Fruit fly (Drosophila melanogaster) whole organism, embryonic: ENCODE results near the gene CG12118.

Source experiments
- CG10267 ChIP-seq: fragments of 200-800 bp; sonication (Bioruptor generic); optimal IDR thresholded peaks from 2 replicates; lab custom pipeline; 2018; ENCODE audit warnings: missing biosample characterization, mild to moderate bottlenecking, missing genetic modification characterization, moderate library complexity
- CG12104 ChIP-seq: fragments of 200-800 bp; sonication (Bioruptor generic); optimal IDR thresholded peaks from 3 replicates; lab custom pipeline; 2016; ENCODE audit warnings: missing biosample characterization, missing genetic modification characterization
- CG12236 ChIP-seq: fragments of 200-800 bp; sonication (Bioruptor generic); optimal IDR thresholded peaks from 2 replicates; lab custom pipeline; 2016; ENCODE audit warnings: missing biosample characterization, missing genetic modification characterization
- CG13123 ChIP-seq: fragments of 200-800 bp; sonication (Bioruptor generic); optimal IDR thresholded peaks from 2 replicates; lab custom pipeline; 2016; ENCODE audit warnings: missing biosample characterization, missing genetic modification characterization
- CG13894 ChIP-seq: fragments of 200-800 bp; sonication (Bioruptor generic); optimal IDR thresholded peaks from 3 replicates; lab custom pipeline; 2018; ENCODE audit warnings: missing biosample characterization, mild to moderate bottlenecking, missing genetic modification characterization, moderate library complexity
- CG14014 ChIP-seq: fragments of 200-800 bp; sonication (Bioruptor generic); IDR thresholded peaks from 2 replicates; pipeline ENCODE4 v1.3.6; 2022; ENCODE audit warnings: missing biosample characterization, missing genetic modification characterization
- CG14860 ChIP-seq: fragments of 200-800 bp; sonication (Bioruptor generic); IDR thresholded peaks from 3 replicates; pipeline ENCODE4 v1.3.6; 2022; ENCODE audit warnings: missing biosample characterization, missing genetic modification characterization; ENCODE audit not compliant: partially characterized antibody
- CG1529 ChIP-seq: fragments of 200-800 bp; sonication (Bioruptor generic); optimal IDR thresholded peaks from 3 replicates; lab custom pipeline; 2018; ENCODE audit warnings: missing biosample characterization, missing genetic modification characterization
- CG15696 ChIP-seq: fragments of 200-800 bp; sonication (Bioruptor generic); optimal IDR thresholded peaks from 2 replicates; lab custom pipeline; 2019; ENCODE audit warnings: missing biosample characterization, mild to moderate bottlenecking, missing genetic modification characterization, moderate library complexity
- CG17385 ChIP-seq: fragments of 200-800 bp; sonication (Bioruptor generic); optimal IDR thresholded peaks from 3 replicates; lab custom pipeline; 2018; ENCODE audit warnings: missing biosample characterization, mild to moderate bottlenecking, missing genetic modification characterization
- CG18262 ChIP-seq: fragments of 200-800 bp; optimal IDR thresholded peaks from 3 replicates; lab custom pipeline; 2019; ENCODE audit warnings: missing biosample characterization, mild to moderate bottlenecking, missing genetic modification characterization, moderate library complexity
- CG18476 ChIP-seq: fragments of 200-800 bp; sonication (Bioruptor generic); optimal IDR thresholded peaks from 2 replicates; lab custom pipeline; 2016; ENCODE audit warnings: missing biosample characterization, mild to moderate bottlenecking, missing genetic modification characterization
- CG2202 ChIP-seq: fragments of 200-800 bp; sonication (Bioruptor generic); optimal IDR thresholded peaks from 2 replicates; lab custom pipeline; 2018; ENCODE audit warnings: missing biosample characterization, mild to moderate bottlenecking, missing genetic modification characterization
- CG31365 ChIP-seq: fragments of 200-800 bp; sonication (Bioruptor generic); optimal IDR thresholded peaks from 2 replicates; lab custom pipeline; 2018; ENCODE audit warnings: missing biosample characterization, mild to moderate bottlenecking, missing genetic modification characterization
- CG34422 ChIP-seq: fragments of 200-800 bp; sonication (Bioruptor generic); IDR thresholded peaks from 3 replicates; pipeline ENCODE4 v1.3.6; 2022; ENCODE audit warnings: missing biosample characterization, missing genetic modification characterization
- CG3847 ChIP-seq: fragments of 200-800 bp; sonication (Bioruptor generic); IDR thresholded peaks from 2 replicates; pipeline ENCODE4 v1.3.6; 2022; ENCODE audit warnings: missing biosample characterization, missing genetic modification characterization
- CG4854 ChIP-seq: fragments of 200-800 bp; sonication (Bioruptor generic); optimal IDR thresholded peaks from 2 replicates; lab custom pipeline; 2016; ENCODE audit warnings: missing biosample characterization, missing genetic modification characterization, inconsistent platforms
- CG5953 ChIP-seq: fragments of 200-800 bp; sonication (Bioruptor generic); IDR thresholded peaks from 2 replicates; pipeline ENCODE4 v1.3.6; 2022; ENCODE audit warnings: missing biosample characterization, missing genetic modification characterization
- CG7357 ChIP-seq: fragments of 200-800 bp; sonication (Bioruptor generic); IDR thresholded peaks from 3 replicates; pipeline ENCODE4 v1.3.6; 2022; ENCODE audit warnings: missing biosample characterization, missing genetic modification characterization
- CG8281 ChIP-seq: fragments of 200-800 bp; sonication (Bioruptor generic); optimal IDR thresholded peaks from 2 replicates; lab custom pipeline; 2018; ENCODE audit warnings: missing biosample characterization, mild to moderate bottlenecking, missing genetic modification characterization, moderate library complexity
- CG9215 ChIP-seq: fragments of 200-800 bp; sonication (Bioruptor generic); IDR thresholded peaks from 2 replicates; pipeline ENCODE4 v1.3.6; 2022; ENCODE audit warnings: missing biosample characterization, missing genetic modification characterization
- D ChIP-seq, 2 experiments: fragments of 200-800 bp in 1 of 2; fragments of >200 bp in 1 of 2; sonication (Bioruptor generic) in 1 of 2; optimal IDR thresholded peaks; 2 replicates in 1 of 2; 3 replicates in 1 of 2; lab custom pipeline; 2017; ENCODE audit warnings: mild to moderate bottlenecking in 1 of 2, missing biosample characterization in 1 of 2, missing genetic modification characterization in 1 of 2, missing genetic modification reagents in 1 of 2
- Dip3 ChIP-seq: fragments of 200-800 bp; sonication (Bioruptor generic); optimal IDR thresholded peaks from 3 replicates; lab custom pipeline; 2016; ENCODE audit warnings: missing biosample characterization, missing genetic modification characterization
- Doc3 ChIP-seq: fragments of 200-800 bp; sonication (Bioruptor generic); IDR thresholded peaks from 3 replicates; pipeline ENCODE4 v1.3.6; 2022; ENCODE audit warnings: missing biosample characterization, missing genetic modification characterization; ENCODE audit not compliant: partially characterized antibody
- HLHmδ ChIP-seq: fragments of 200-800 bp; sonication (Bioruptor generic); optimal IDR thresholded peaks from 2 replicates; lab custom pipeline; 2018; ENCODE audit warnings: missing biosample characterization, mild to moderate bottlenecking, missing genetic modification characterization, moderate library complexity
- HmgD ChIP-seq: fragments of 200-800 bp; sonication (Bioruptor generic); optimal IDR thresholded peaks from 3 replicates; lab custom pipeline; 2016; ENCODE audit warnings: missing biosample characterization, missing genetic modification characterization
- Hr3 ChIP-seq: fragments of 200-800 bp; sonication (Bioruptor generic); optimal IDR thresholded peaks from 3 replicates; lab custom pipeline; 2016; ENCODE audit warnings: missing biosample characterization, missing genetic modification characterization
- Lhr ChIP-seq: fragments of 200-800 bp; sonication (Bioruptor generic); optimal IDR thresholded peaks from 3 replicates; lab custom pipeline; 2017; ENCODE audit warnings: mild to moderate bottlenecking, missing biosample characterization, missing genetic modification reagents, missing genetic modification characterization
- Lim3 ChIP-seq: fragments of 200-800 bp; sonication (Bioruptor generic); IDR thresholded peaks from 2 replicates; pipeline ENCODE4 v1.3.6; 2022; ENCODE audit warnings: missing biosample characterization, missing genetic modification characterization
- NC2β ChIP-seq: fragments of 200-800 bp; sonication (Bioruptor generic); optimal IDR thresholded peaks from 2 replicates; lab custom pipeline; 2016; ENCODE audit warnings: missing biosample characterization, missing genetic modification characterization
- Opbp ChIP-seq: fragments of 200-800 bp; sonication (Bioruptor generic); IDR thresholded peaks from 3 replicates; pipeline ENCODE4 v1.3.6; 2022; ENCODE audit warnings: missing biosample characterization, missing genetic modification characterization; ENCODE audit not compliant: partially characterized antibody
- Ptx1 ChIP-seq: fragments of 200-800 bp; sonication (Bioruptor generic); IDR thresholded peaks from 2 replicates; pipeline ENCODE4 v1.3.6; 2022; ENCODE audit warnings: missing biosample characterization, missing genetic modification characterization
- Sin3A ChIP-seq: fragments of >200 bp; optimal IDR thresholded peaks from 2 replicates; lab custom pipeline; 2018
- Xrp1 ChIP-seq: fragments of 200-800 bp; sonication (Bioruptor generic); IDR thresholded peaks from 2 replicates; pipeline ENCODE4 v1.3.6; 2022; ENCODE audit warnings: missing biosample characterization, missing genetic modification characterization
- al ChIP-seq: fragments of 200-800 bp; sonication (Bioruptor generic); IDR thresholded peaks from 2 replicates; pipeline ENCODE4 v1.3.6; 2022; ENCODE audit warnings: missing biosample characterization, missing genetic modification characterization
- amos ChIP-seq: fragments of 200-800 bp; sonication (Bioruptor generic); IDR thresholded peaks from 2 replicates; pipeline ENCODE4 v1.3.6; 2022; ENCODE audit warnings: missing biosample characterization, missing genetic modification characterization; ENCODE audit not compliant: partially characterized antibody
- bab2 ChIP-seq: fragments of 200-800 bp; sonication (Bioruptor generic); optimal IDR thresholded peaks from 2 replicates; lab custom pipeline; 2016; ENCODE audit warnings: missing biosample characterization, missing genetic modification characterization
- cato ChIP-seq: fragments of 200-800 bp; sonication (Bioruptor generic); optimal IDR thresholded peaks from 2 replicates; lab custom pipeline; 2016; ENCODE audit warnings: missing biosample characterization, missing genetic modification characterization, borderline replicate concordance
- crc ChIP-seq: fragments of 200-800 bp; sonication (Bioruptor generic); optimal IDR thresholded peaks from 2 replicates; lab custom pipeline; 2016; ENCODE audit warnings: missing biosample characterization, missing genetic modification characterization
- danr ChIP-seq: fragments of 200-800 bp; sonication (Bioruptor generic); IDR thresholded peaks from 2 replicates; pipeline ENCODE4 v1.3.6; 2022; ENCODE audit warnings: missing biosample characterization, missing genetic modification characterization
- exex ChIP-seq: fragments of 200-800 bp; sonication (Bioruptor generic); optimal IDR thresholded peaks from 4 replicates; lab custom pipeline; 2018; ENCODE audit warnings: missing biosample characterization, mild to moderate bottlenecking, missing genetic modification characterization, moderate library complexity
- hbn ChIP-seq: fragments of 200-800 bp; sonication (Bioruptor generic); IDR thresholded peaks from 2 replicates; pipeline ENCODE4 v1.3.6; 2022; ENCODE audit warnings: missing biosample characterization, missing genetic modification characterization; ENCODE audit not compliant: partially characterized antibody
- mam ChIP-seq: fragments of 200-800 bp; sonication (Bioruptor generic); optimal IDR thresholded peaks from 3 replicates; lab custom pipeline; 2016; ENCODE audit warnings: missing biosample characterization, missing genetic modification characterization
- odd ChIP-seq: fragments of 200-800 bp; sonication (Bioruptor generic); optimal IDR thresholded peaks from 2 replicates; lab custom pipeline; 2017; ENCODE audit warnings: missing biosample characterization, mild to moderate bottlenecking, missing genetic modification characterization
- phol ChIP-seq: fragments of 200-800 bp; sonication (Bioruptor generic); optimal IDR thresholded peaks from 3 replicates; lab custom pipeline; 2018; ENCODE audit warnings: missing biosample characterization, mild to moderate bottlenecking, missing genetic modification characterization, moderate library complexity
- pnt ChIP-seq: fragments of 200-800 bp; sonication (Bioruptor generic); optimal IDR thresholded peaks from 3 replicates; lab custom pipeline; 2016; ENCODE audit warnings: missing biosample characterization, missing genetic modification characterization
- psq ChIP-seq: fragments of 200-800 bp; sonication (Bioruptor generic); optimal IDR thresholded peaks from 2 replicates; lab custom pipeline; 2017; ENCODE audit warnings: missing biosample characterization, missing genetic modification characterization
- sens ChIP-seq: fragments of 200-800 bp; sonication (Bioruptor generic); peaks from one replicate; lab custom pipeline; 2016; ENCODE audit warnings: missing biosample characterization, missing genetic modification characterization
- sim ChIP-seq: fragments of 200-800 bp; sonication (Bioruptor generic); IDR thresholded peaks from 2 replicates; pipeline ENCODE4 v1.3.6; 2022; ENCODE audit warnings: missing biosample characterization, missing genetic modification characterization
- slbo ChIP-seq: fragments of 200-800 bp; sonication (Bioruptor generic); IDR thresholded peaks from 2 replicates; pipeline ENCODE4 v1.3.6; 2022; ENCODE audit warnings: missing biosample characterization, missing genetic modification characterization
- slou ChIP-seq: fragments of 200-800 bp; sonication (Bioruptor generic); optimal IDR thresholded peaks from 3 replicates; lab custom pipeline; 2016; ENCODE audit warnings: missing biosample characterization, missing genetic modification characterization

Gene CG12118

dm6 chrX:9155134-9155533 lies 41.1 kb downstream of the CG12118 start (continued):
- TF ChIP-seq cato, result peak; percentile 7
- peak; percentile 59 for TF ChIP-seq CG12104 (GFP tag; lab: Kevin White, UChicago)
- TF ChIP-seq exex (tag; lab: Kevin White, UChicago), result no peak
- TF ChIP-seq Xrp1 (GFP tag; lab: Robert Waterston, UW), result peak; percentile 61
- TF ChIP-seq Sin3A, result no peak
- TF ChIP-seq NC2β (GFP tag; lab: Kevin White, UChicago), result no peak
- TF ChIP-seq CG18262 (tag; lab: Kevin White, UChicago), result peak; percentile 74
- TF ChIP-seq al, result no peak
- no peak for TF ChIP-seq CG12236 (GFP tag; lab: Kevin White, UChicago)
- TF ChIP-seq danr (GFP tag; lab: Robert Waterston, UW), result no peak
- TF ChIP-seq crc (GFP tag; lab: Kevin White, UChicago), result peak; percentile 3
- TF ChIP-seq D (optimal IDR thresholded peaks at IDR 0.05; lab: Kevin White, UChicago), result no peak
- TF ChIP-seq D (GFP tag; optimal IDR thresholded peaks at IDR 0.05; lab: Kevin White, UChicago), result peak; percentile 64
- no peak for TF ChIP-seq CG9215
- TF ChIP-seq Ptx1, result peak; percentile 65
- TF ChIP-seq CG14014 (GFP tag; lab: Robert Waterston, UW), result no peak
- TF ChIP-seq CG10267, result peak; percentile 68
- TF ChIP-seq CG13894 (tag; lab: Kevin White, UChicago), result no peak
- peak; percentile 34; the same call in 1 of the 2 replicates for TF ChIP-seq slbo (GFP tag; lab: Robert Waterston, UW)
- TF ChIP-seq Opbp (GFP tag; lab: Robert Waterston, UW), result no peak
- peak; percentile 40 for TF ChIP-seq mam (GFP tag; lab: Kevin White, UChicago)
- peak; percentile 81 for TF ChIP-seq CG15696 (tag; lab: Kevin White, UChicago)
- peak; percentile 64 for TF ChIP-seq bab2 (GFP tag; lab: Kevin White, UChicago)

DNA sequence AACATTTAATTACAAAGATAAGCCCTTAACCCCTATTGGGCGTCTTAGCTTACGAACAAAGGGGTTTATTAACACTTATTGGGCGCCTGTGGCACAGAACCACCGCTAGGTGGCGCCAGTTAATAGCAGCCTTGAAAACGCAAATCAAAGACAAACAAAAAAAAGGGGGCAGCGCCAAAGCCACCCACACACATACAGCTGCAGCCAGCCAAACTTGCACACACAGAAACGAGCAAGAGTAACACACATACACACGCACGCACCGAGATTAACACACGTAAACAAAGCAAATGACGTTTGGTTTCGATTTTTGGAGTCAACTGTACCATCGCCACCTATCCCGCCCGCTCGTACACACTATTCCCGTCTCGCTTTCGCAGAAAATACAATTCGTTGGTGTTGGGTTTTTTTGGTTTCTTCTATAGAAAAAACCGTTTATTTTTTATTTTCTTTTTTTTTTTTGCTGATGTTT lies 44.1 kb downstream of the CG12118 start:
- TF ChIP-seq HmgD (GFP tag; lab: Kevin White, UChicago) (peak; percentile 44), CG17385 (GFP tag; lab: Kevin White, UChicago) (no peak), phol (tag; lab: Kevin White, UChicago) (peak; percentile 9), slou (GFP tag; lab: Kevin White, UChicago) (peak; percentile 9), Lhr (no peak), CG3847 (GFP tag; lab: Robert Waterston, UW) (peak; percentile 36), sim (GFP tag; lab: Robert Waterston, UW) (peak; percentile 23; the same call in 1 of the 2 replicates), Lim3 (GFP tag; lab: Robert Waterston, UW) (no peak), CG7357 (GFP tag; lab: Robert Waterston, UW) (no peak), Xrp1 (GFP tag; lab: Robert Waterston, UW) (peak; percentile 42; the same call in 1 of the 2 replicates), CG4854 (GFP tag; lab: Kevin White, UChicago) (no peak), Doc3 (GFP tag; lab: Robert Waterston, UW) (no peak), CG5953 (GFP tag; lab: Robert Waterston, UW) (no peak), odd (GFP tag; lab: Kevin White, UChicago) (no peak), CG1529 (GFP tag; lab: Kevin White, UChicago) (no peak), CG14860 (GFP tag; lab: Robert Waterston, UW) (no peak), Dip3 (GFP tag; lab: Kevin White, UChicago) (no peak), CG8281 (tag; lab: Kevin White, UChicago) (no peak), CG13123 (GFP tag; lab: Kevin White, UChicago) (peak; percentile 33), Ptx1 (peak; percentile 57; the same call in 1 of the 2 replicates), hbn (no peak), Hr3 (GFP tag; lab: Kevin White, UChicago) (peak; percentile 17), psq (GFP tag; lab: Kevin White, UChicago) (no peak), pnt (GFP tag; lab: Kevin White, UChicago) (no peak), CG31365 (tag; lab: Kevin White, UChicago) (no peak), sens (GFP tag; lab: Kevin White, UChicago) (peak; percentile 79), CG2202 (tag; lab: Kevin White, UChicago) (no peak), amos (GFP tag; lab: Robert Waterston, UW) (peak; percentile 33; the same call in 1 of the 2 replicates), CG18476 (GFP tag; lab: Kevin White, UChicago) (no peak), CG34422 (GFP tag; lab: Robert Waterston, UW) (no peak), HLHmδ (GFP tag; lab: Kevin White, UChicago) (no peak)
